Fruit fly (Drosophila melanogaster) Kc167 (cell line): ENCODE data around the gene mats.

Experiments used
- h ChIP-seq: fragments of >200 bp; optimal IDR thresholded peaks from 3 replicates; lab custom pipeline; 2018; ENCODE audit warnings: missing external identifiers
- insv ChIP-seq: fragments of >200 bp; optimal IDR thresholded peaks from 3 replicates; lab custom pipeline; 2018; ENCODE audit warnings: missing external identifiers
- psq ChIP-seq: fragments of >200 bp; optimal IDR thresholded peaks from 2 replicates; lab custom pipeline; 2017; ENCODE audit warnings: missing external identifiers
- ttk ChIP-seq: sonication (Bioruptor generic); optimal IDR thresholded peaks from 2 replicates; lab custom pipeline; 2017; ENCODE audit warnings: missing external identifiers

DNA sequence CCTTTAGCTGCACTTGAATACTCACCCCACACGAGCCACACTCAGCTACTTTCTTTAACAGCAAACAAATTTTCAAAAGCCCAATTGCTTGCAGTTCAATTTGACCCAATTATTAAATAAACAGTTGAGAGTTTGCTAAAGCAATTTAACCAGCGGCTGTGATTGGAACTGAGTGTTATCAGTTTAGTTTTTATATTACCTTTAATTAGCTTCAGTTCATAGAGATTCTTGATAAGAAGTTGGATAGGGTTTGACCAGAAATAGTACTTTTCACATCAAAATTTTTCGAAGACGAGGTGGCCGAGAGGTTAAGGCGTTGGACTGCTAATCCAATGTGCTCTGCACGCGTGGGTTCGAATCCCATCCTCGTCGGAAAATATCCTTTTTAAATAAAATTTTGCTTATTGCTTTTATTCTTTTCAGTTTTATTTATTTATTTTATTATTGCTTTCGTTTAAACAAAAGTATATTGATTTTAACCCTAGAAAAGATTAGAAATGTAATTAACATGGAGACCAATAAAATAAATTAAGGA lies 24.7 kb upstream of the mats start:
- TF ChIP-seq insv (no peak), h (no peak), ttk (lab: Kevin White, UChicago) (no peak), psq (lab: Kevin White, UChicago) (no peak)
